Fruit fly (Drosophila melanogaster) whole organism, embryonic: ENCODE results near the gene bib.

Experiments
- Antp ChIP-seq: fragments of 200-800 bp; sonication (Bioruptor generic); optimal IDR thresholded peaks from 3 replicates; lab custom pipeline; 2016; ENCODE audit warnings: missing biosample characterization, missing genetic modification characterization
- Bdp1 ChIP-seq: fragments of 200-800 bp; sonication (Bioruptor generic); optimal IDR thresholded peaks from 3 replicates; lab custom pipeline; 2016; ENCODE audit warnings: missing biosample characterization, missing genetic modification characterization
- CG10147 ChIP-seq: fragments of 200-800 bp; sonication (Bioruptor generic); optimal IDR thresholded peaks from 2 replicates; lab custom pipeline; 2019; ENCODE audit warnings: missing biosample characterization, mild to moderate bottlenecking, missing genetic modification characterization, moderate library complexity
- CG10654 ChIP-seq: fragments of 200-800 bp; sonication (Bioruptor generic); optimal IDR thresholded peaks from 2 replicates; lab custom pipeline; 2016; ENCODE audit warnings: missing biosample characterization, missing genetic modification characterization
- CG11723 ChIP-seq: fragments of 200-800 bp; sonication (Bioruptor generic); optimal IDR thresholded peaks from 2 replicates; lab custom pipeline; 2017; ENCODE audit warnings: missing biosample characterization, mild to moderate bottlenecking, missing genetic modification characterization
- CG12104 ChIP-seq: fragments of 200-800 bp; sonication (Bioruptor generic); optimal IDR thresholded peaks from 3 replicates; lab custom pipeline; 2016; ENCODE audit warnings: missing biosample characterization, missing genetic modification characterization
- CG1233 ChIP-seq: fragments of 200-800 bp; sonication (Bioruptor generic); optimal IDR thresholded peaks from 4 replicates; lab custom pipeline; 2018; ENCODE audit warnings: missing biosample characterization, mild to moderate bottlenecking, missing genetic modification characterization
- CG12942 ChIP-seq: fragments of 200-800 bp; sonication (Bioruptor generic); optimal IDR thresholded peaks from 3 replicates; lab custom pipeline; 2016; ENCODE audit warnings: missing biosample characterization, missing genetic modification characterization
- CG14014 ChIP-seq: fragments of 200-800 bp; sonication (Bioruptor generic); IDR thresholded peaks from 2 replicates; pipeline ENCODE4 v1.3.6; 2022; ENCODE audit warnings: missing biosample characterization, missing genetic modification characterization
- CG14667 ChIP-seq: fragments of 200-800 bp; sonication (Bioruptor generic); IDR thresholded peaks from 2 replicates; pipeline ENCODE4 v1.3.6; 2022; ENCODE audit warnings: missing biosample characterization, missing genetic modification characterization
- CG1832 ChIP-seq: fragments of 200-800 bp; sonication (Bioruptor generic); optimal IDR thresholded peaks from 2 replicates; lab custom pipeline; 2017; ENCODE audit warnings: missing biosample characterization, mild to moderate bottlenecking, missing genetic modification characterization, inconsistent platforms
- CG18476 ChIP-seq: fragments of 200-800 bp; sonication (Bioruptor generic); optimal IDR thresholded peaks from 2 replicates; lab custom pipeline; 2016; ENCODE audit warnings: missing biosample characterization, mild to moderate bottlenecking, missing genetic modification characterization
- CG2120 ChIP-seq: fragments of 200-800 bp; sonication (Bioruptor generic); optimal IDR thresholded peaks from 3 replicates; lab custom pipeline; 2016; ENCODE audit warnings: missing biosample characterization, missing genetic modification characterization
- CG2202 ChIP-seq: fragments of 200-800 bp; sonication (Bioruptor generic); optimal IDR thresholded peaks from 2 replicates; lab custom pipeline; 2018; ENCODE audit warnings: missing biosample characterization, mild to moderate bottlenecking, missing genetic modification characterization
- CG30431 ChIP-seq: fragments of 200-800 bp; sonication (Bioruptor generic); optimal IDR thresholded peaks from 2 replicates; lab custom pipeline; 2017; ENCODE audit warnings: missing biosample characterization, missing genetic modification characterization
- CG3163 ChIP-seq: fragments of 200-800 bp; sonication (Bioruptor generic); optimal IDR thresholded peaks from 3 replicates; lab custom pipeline; 2016; ENCODE audit warnings: missing biosample characterization, missing genetic modification characterization
- CG32532 ChIP-seq: fragments of 200-800 bp; sonication (Bioruptor generic); IDR thresholded peaks from 2 replicates; pipeline ENCODE4 v1.3.6; 2022; ENCODE audit warnings: missing biosample characterization, missing genetic modification characterization
- CG4617 ChIP-seq: fragments of 200-800 bp; sonication (Bioruptor generic); optimal IDR thresholded peaks from 3 replicates; lab custom pipeline; 2016; ENCODE audit warnings: missing biosample characterization, missing genetic modification characterization, borderline replicate concordance
- CG5245 ChIP-seq: fragments of 200-800 bp; sonication (Bioruptor generic); optimal IDR thresholded peaks from 3 replicates; lab custom pipeline; 2016; ENCODE audit warnings: missing biosample characterization, missing genetic modification characterization
- CG9437 ChIP-seq: fragments of 200-800 bp; sonication (Bioruptor generic); optimal IDR thresholded peaks from 2 replicates; lab custom pipeline; 2018; ENCODE audit warnings: missing biosample characterization, mild to moderate bottlenecking, missing genetic modification characterization
- D19A ChIP-seq: fragments of 200-800 bp; optimal IDR thresholded peaks from 3 replicates; lab custom pipeline; 2019; ENCODE audit warnings: missing biosample characterization, mild to moderate bottlenecking, missing genetic modification characterization, moderate library complexity
- Dip2 ChIP-seq: fragments of 200-800 bp; sonication (Bioruptor generic); IDR thresholded peaks from 2 replicates; pipeline ENCODE4 v1.3.6; 2022; ENCODE audit warnings: missing biosample characterization, missing genetic modification characterization
- Dip3 ChIP-seq: fragments of 200-800 bp; sonication (Bioruptor generic); optimal IDR thresholded peaks from 3 replicates; lab custom pipeline; 2016; ENCODE audit warnings: missing biosample characterization, missing genetic modification characterization
- ERR ChIP-seq: fragments of 200-800 bp; sonication (Bioruptor generic); optimal IDR thresholded peaks from 2 replicates; lab custom pipeline; 2016; ENCODE audit warnings: missing biosample characterization, missing genetic modification characterization
- Ets97D ChIP-seq: fragments of 200-800 bp; sonication (Bioruptor generic); optimal IDR thresholded peaks from 3 replicates; lab custom pipeline; 2016; ENCODE audit warnings: missing biosample characterization, missing genetic modification characterization
- GATAe ChIP-seq: fragments of 200-800 bp; sonication (Bioruptor generic); conservative IDR thresholded peaks from 2 replicates; pipeline ENCODE4 v1.3.6; 2022; ENCODE audit warnings: missing biosample characterization, missing genetic modification characterization
- HHEX ChIP-seq: fragments of 200-800 bp; sonication (Bioruptor generic); optimal IDR thresholded peaks from 3 replicates; lab custom pipeline; 2017; ENCODE audit warnings: missing biosample characterization, mild to moderate bottlenecking, missing genetic modification characterization, missing genetic modification reagents
- HmgD ChIP-seq: fragments of 200-800 bp; sonication (Bioruptor generic); optimal IDR thresholded peaks from 3 replicates; lab custom pipeline; 2016; ENCODE audit warnings: missing biosample characterization, missing genetic modification characterization
- NC2β ChIP-seq: fragments of 200-800 bp; sonication (Bioruptor generic); optimal IDR thresholded peaks from 2 replicates; lab custom pipeline; 2016; ENCODE audit warnings: missing biosample characterization, missing genetic modification characterization
- Ravus ChIP-seq: fragments of 200-800 bp; sonication (Bioruptor generic); IDR thresholded peaks from 2 replicates; pipeline ENCODE4 v1.3.6; 2022; ENCODE audit warnings: missing biosample characterization, missing genetic modification characterization
- Six4 ChIP-seq: fragments of 200-800 bp; sonication (Bioruptor generic); optimal IDR thresholded peaks from 2 replicates; lab custom pipeline; 2016; ENCODE audit warnings: missing biosample characterization, missing genetic modification characterization
- Vsx1 ChIP-seq: fragments of 200-800 bp; sonication (Bioruptor generic); optimal IDR thresholded peaks from 2 replicates; lab custom pipeline; 2017; ENCODE audit warnings: missing biosample characterization, mild to moderate bottlenecking, missing genetic modification characterization, missing genetic modification reagents
- ap ChIP-seq: fragments of 200-800 bp; sonication (Bioruptor generic); IDR thresholded peaks from 2 replicates; pipeline ENCODE4 v1.3.6; 2022; ENCODE audit warnings: missing biosample characterization, missing genetic modification characterization
- crc ChIP-seq: fragments of 200-800 bp; sonication (Bioruptor generic); optimal IDR thresholded peaks from 2 replicates; lab custom pipeline; 2016; ENCODE audit warnings: missing biosample characterization, missing genetic modification characterization
- ewg ChIP-seq: fragments of 200-800 bp; sonication (Bioruptor generic); optimal IDR thresholded peaks from 3 replicates; lab custom pipeline; 2017; ENCODE audit warnings: mild to moderate bottlenecking, missing biosample characterization, missing genetic modification reagents, missing genetic modification characterization
- gem ChIP-seq: fragments of 200-800 bp; sonication (Bioruptor generic); optimal IDR thresholded peaks from 2 replicates; lab custom pipeline; 2019; ENCODE audit warnings: missing biosample characterization, mild to moderate bottlenecking, missing genetic modification characterization, moderate library complexity
- gt ChIP-seq: fragments of 200-800 bp; sonication (Bioruptor generic); IDR thresholded peaks from 2 replicates; pipeline ENCODE4 v1.3.6; 2022; ENCODE audit warnings: missing biosample characterization, missing genetic modification characterization
- hbn ChIP-seq: fragments of 200-800 bp; sonication (Bioruptor generic); IDR thresholded peaks from 2 replicates; pipeline ENCODE4 v1.3.6; 2022; ENCODE audit warnings: missing biosample characterization, missing genetic modification characterization; ENCODE audit not compliant: partially characterized antibody
- lov ChIP-seq, 2 experiments: fragments of 200-800 bp in 1 of 2; fragments of >200 bp in 1 of 2; sonication (Bioruptor generic) in 1 of 2; IDR thresholded peaks in 1 of 2; optimal IDR thresholded peaks in 1 of 2; 2 replicates in 1 of 2; 3 replicates in 1 of 2; pipeline versions ENCODE4 v1.3.6 to Lab custom; 2017 to 2022; ENCODE audit warnings: missing biosample characterization in 1 of 2, missing genetic modification characterization in 1 of 2
- maf-S ChIP-seq: fragments of 200-800 bp; sonication (Bioruptor generic); optimal IDR thresholded peaks from 2 replicates; lab custom pipeline; 2016; ENCODE audit warnings: missing biosample characterization, missing genetic modification characterization
- nerfin-2 ChIP-seq: fragments of 200-800 bp; sonication (Bioruptor generic); IDR thresholded peaks from 2 replicates; pipeline ENCODE4 v1.3.6; 2022; ENCODE audit warnings: missing biosample characterization, missing genetic modification characterization; ENCODE audit not compliant: partially characterized antibody
- org-1 ChIP-seq: fragments of 200-800 bp; sonication (Bioruptor generic); optimal IDR thresholded peaks from 2 replicates; lab custom pipeline; 2017; ENCODE audit warnings: missing biosample characterization, missing genetic modification characterization
- scrt ChIP-seq: fragments of 200-800 bp; sonication (Bioruptor generic); optimal IDR thresholded peaks from 2 replicates; lab custom pipeline; 2018; ENCODE audit warnings: missing biosample characterization, mild to moderate bottlenecking, missing genetic modification characterization, moderate library complexity
- seq ChIP-seq: fragments of 200-800 bp; sonication (Bioruptor generic); IDR thresholded peaks from 2 replicates; pipeline ENCODE4 v1.3.6; 2022; ENCODE audit warnings: missing biosample characterization, missing genetic modification characterization
- tio ChIP-seq: fragments of 200-800 bp; sonication (Bioruptor generic); optimal IDR thresholded peaks from 2 replicates; lab custom pipeline; 2017; ENCODE audit warnings: missing biosample characterization, missing genetic modification characterization, inconsistent platforms
- tna ChIP-seq: fragments of 200-800 bp; sonication (Bioruptor generic); IDR thresholded peaks from 2 replicates; pipeline ENCODE4 v1.3.6; 2022; ENCODE audit warnings: missing biosample characterization, missing genetic modification characterization; ENCODE audit not compliant: partially characterized antibody
- trem ChIP-seq: fragments of 200-800 bp; optimal IDR thresholded peaks from 3 replicates; lab custom pipeline; 2019; ENCODE audit warnings: missing biosample characterization, mild to moderate bottlenecking, missing genetic modification characterization, moderate library complexity
- usp ChIP-seq: fragments of >200 bp; optimal IDR thresholded peaks from 2 replicates; lab custom pipeline; 2017; ENCODE audit warnings: missing biosample characterization, missing genetic modification characterization
- vvl ChIP-seq: fragments of 200-800 bp; sonication (Bioruptor generic); IDR thresholded peaks from 2 replicates; pipeline ENCODE4 v1.3.6; 2022; ENCODE audit warnings: missing biosample characterization, missing genetic modification characterization

Gene bib

dm6 chr2L:10009800-10010658 is 25.6 kb downstream of the bib start (continued):
- TF ChIP-seq CG14667, result peak; percentile 95
- TF ChIP-seq hbn (GFP tag; lab: Robert Waterston, UW), result no peak; the same call in 1 of the 2 replicates
- peak; percentile 91 for TF ChIP-seq Ets97D (GFP tag; lab: Kevin White, UChicago)
- peak; percentile 97 for TF ChIP-seq ERR
- peak; percentile 97 for TF ChIP-seq gem (tag; lab: Kevin White, UChicago)
- peak; percentile 98 for TF ChIP-seq Dip3 (GFP tag; lab: Kevin White, UChicago)
- TF ChIP-seq CG12104 (GFP tag; lab: Kevin White, UChicago), result peak; percentile 94
- TF ChIP-seq CG18476, result peak; percentile 89
- peak; percentile 98 for TF ChIP-seq crc
- TF ChIP-seq CG1233 (GFP tag; lab: Kevin White, UChicago), result peak; percentile 95
- TF ChIP-seq tna (GFP tag; lab: Robert Waterston, UW), result no peak
- peak; percentile 94 for TF ChIP-seq CG2202 (tag; lab: Kevin White, UChicago)
- TF ChIP-seq ap (GFP tag; lab: Robert Waterston, UW), result peak; percentile 95
- TF ChIP-seq HHEX (GFP tag; lab: Kevin White, UChicago), result peak; percentile 95
- TF ChIP-seq maf-S, result peak; percentile 97
- peak; percentile 95 for TF ChIP-seq CG10654 (GFP tag; lab: Kevin White, UChicago)
- TF ChIP-seq vvl, result peak; percentile 99
- peak; percentile 90 for TF ChIP-seq gt (GFP tag; lab: Robert Waterston, UW)
- peak; percentile 92 for TF ChIP-seq tio (GFP tag; lab: Kevin White, UChicago)
- peak; percentile 91 for TF ChIP-seq scrt
- peak; percentile 97 for TF ChIP-seq Six4 (GFP tag; lab: Kevin White, UChicago)
- TF ChIP-seq CG1832 (GFP tag; lab: Kevin White, UChicago), result peak; percentile 83
- peak; percentile 95 for TF ChIP-seq org-1 (GFP tag; lab: Kevin White, UChicago)
- peak; percentile 99 for TF ChIP-seq CG32532
- peak; percentile 92 for TF ChIP-seq CG4617 (GFP tag; lab: Kevin White, UChicago)
- peak; percentile 86 for TF ChIP-seq GATAe (GFP tag; lab: Robert Waterston, UW)
- peak; percentile 94 for TF ChIP-seq CG10147 (GFP tag; lab: Kevin White, UChicago)
- no peak for TF ChIP-seq usp
- peak; percentile 75 for TF ChIP-seq CG9437 (GFP tag; lab: Kevin White, UChicago)
- peak; percentile 98 for TF ChIP-seq CG14014
- TF ChIP-seq HmgD, result peak; percentile 98
- TF ChIP-seq NC2β (GFP tag; lab: Kevin White, UChicago), result peak; percentile 97
- TF ChIP-seq nerfin-2 (GFP tag; lab: Robert Waterston, UW), result no peak
- TF ChIP-seq seq (GFP tag; lab: Robert Waterston, UW), result peak; percentile 94
- TF ChIP-seq Dip2 (GFP tag; lab: Robert Waterston, UW), result no peak; the same call in 1 of the 2 replicates
- peak; percentile 91 for TF ChIP-seq ewg (GFP tag; lab: Kevin White, UChicago)
- TF ChIP-seq Bdp1 (GFP tag; lab: Kevin White, UChicago), result peak; percentile 91
- TF ChIP-seq D19A (tag; lab: Kevin White, UChicago), result peak; percentile 91
- peak; percentile 91 for TF ChIP-seq CG3163
- peak; percentile 84 for TF ChIP-seq trem
- TF ChIP-seq Antp (GFP tag; lab: Kevin White, UChicago), result peak; percentile 99
- peak; percentile 82 for TF ChIP-seq Vsx1
- TF ChIP-seq CG11723 (GFP tag; lab: Kevin White, UChicago), result peak; percentile 92
- peak; percentile 96 for TF ChIP-seq CG12942 (GFP tag; lab: Kevin White, UChicago)
- no peak for TF ChIP-seq lov (optimal IDR thresholded peaks at IDR 0.05; lab: Kevin White, UChicago)
- peak; percentile 92 for TF ChIP-seq lov (GFP tag; IDR thresholded peaks at IDR 0.05; lab: Robert Waterston, UW)
- TF ChIP-seq CG2120 (GFP tag; lab: Kevin White, UChicago), result peak; percentile 99
- peak; percentile 95 for TF ChIP-seq CG5245 (GFP tag; lab: Kevin White, UChicago)
- TF ChIP-seq CG30431 (GFP tag; lab: Kevin White, UChicago), result peak; percentile 96
- peak; percentile 92 for TF ChIP-seq Ravus (GFP tag; lab: Robert Waterston, UW)
